Worm (Caenorhabditis elegans): ENCODE measurements around the gene T23F6.3.

Gene T23F6.3

ce11 chrIV:12741438-12741837 lies 16.9 kb upstream of the T23F6.3 start, which contains the start of gene T23F6.5:
Gene T23F6.5, minus strand, starts transcription at chrIV:12741538.
- no peak for TF ChIP-seq hlh-30 (tag; optimal IDR thresholded peaks at IDR 0.05; ENCODE audit: insufficient read depth)
- no peak for TF ChIP-seq unc-3 (GFP tag; conservative IDR thresholded peaks at IDR 0.05)
- TF ChIP-seq unc-3 (tag; optimal IDR thresholded peaks at IDR 0.05) = no peak
- no peak for TF ChIP-seq unc-86 (tag; optimal IDR thresholded peaks at IDR 0.05)
- TF ChIP-seq dve-1 (tag; optimal IDR thresholded peaks at IDR 0.05) = no peak
- TF ChIP-seq pqm-1 (tag; optimal IDR thresholded peaks at IDR 0.05) = no peak
- TF ChIP-seq pha-2 (tag; optimal IDR thresholded peaks at IDR 0.05) = no peak
- TF ChIP-seq C38D4.7 (GFP tag; optimal IDR thresholded peaks at IDR 0.05) = no peak
- TF ChIP-seq ceh-6 (GFP tag; optimal IDR thresholded peaks at IDR 0.05) = no peak
- TF ChIP-seq ama-1 (optimal IDR thresholded peaks at IDR 0.05) = no peak
- no peak for TF ChIP-seq che-1 (tag; optimal IDR thresholded peaks at IDR 0.05)
- TF ChIP-seq ceh-9 (tag; optimal IDR thresholded peaks at IDR 0.05) = no peak
- TF ChIP-seq lin-11 (tag; optimal IDR thresholded peaks at IDR 0.05) = no peak
- no peak for TF ChIP-seq ceh-34 (tag; optimal IDR thresholded peaks at IDR 0.05)
- TF ChIP-seq K09A11.1 (tag; optimal IDR thresholded peaks at IDR 0.05; ENCODE audit: insufficient read depth) = no peak
- TF ChIP-seq Y22D7AL.16 (tag; optimal IDR thresholded peaks at IDR 0.05) = no peak
- TF ChIP-seq odd-2 (tag; optimal IDR thresholded peaks at IDR 0.05) = no peak
- TF ChIP-seq zip-5 (tag; optimal IDR thresholded peaks at IDR 0.05) = no peak

ce11 chrIV:12728162-12728561 lies 3.6 kb upstream of the T23F6.3 start:
- TF ChIP-seq unc-42 (tag; optimal IDR thresholded peaks at IDR 0.05) = no peak
- TF ChIP-seq elt-2 (tag; optimal IDR thresholded peaks at IDR 0.05) = peak; percentile 65

- TF ChIP-seq rnt-1 (tag; optimal IDR thresholded peaks at IDR 0.05) (no peak), elt-2 (tag; optimal IDR thresholded peaks at IDR 0.05) (no peak), nhr-232 (tag; optimal IDR thresholded peaks at IDR 0.05) (no peak), K02D7.2 (tag; optimal IDR thresholded peaks at IDR 0.05) (no peak), ztf-16 (tag; optimal IDR thresholded peaks at IDR 0.05) (no peak), sox-4 (tag; optimal IDR thresholded peaks at IDR 0.05) (no peak), ceh-14 (tag; optimal IDR thresholded peaks at IDR 0.05) (no peak), unc-55 (GFP tag; optimal IDR thresholded peaks at IDR 0.05) (no peak), ceh-18 (tag; optimal IDR thresholded peaks at IDR 0.05) (no peak), sox-2 (GFP tag; IDR thresholded peaks at IDR 0.05) (no peak), tbx-2 (tag; optimal IDR thresholded peaks at IDR 0.05) (no peak), pros-1 (tag; optimal IDR thresholded peaks at IDR 0.05) (no peak), ceh-34 (tag; optimal IDR thresholded peaks at IDR 0.05) (no peak), lim-6 (tag; optimal IDR thresholded peaks at IDR 0.05) (no peak)
Measured at ce11 chrIV:12725925-12726324, 1.4 kb upstream of the T23F6.3 start.

ce11 chrIV:12725228-12725627 lies 668 bp upstream of the T23F6.3 start:
- no peak for TF ChIP-seq ahr-1 (tag; optimal IDR thresholded peaks at IDR 0.05)
- TF ChIP-seq ref-2 (tag; optimal IDR thresholded peaks at IDR 0.05) = no peak
- no peak for TF ChIP-seq ztf-16 (tag; optimal IDR thresholded peaks at IDR 0.05)
- no peak for TF ChIP-seq hlh-15 (tag; optimal IDR thresholded peaks at IDR 0.05)
- TF ChIP-seq pha-2 (tag; optimal IDR thresholded peaks at IDR 0.05) = no peak

- TF ChIP-seq ztf-16 (tag; optimal IDR thresholded peaks at IDR 0.05) (no peak), dve-1 (tag; optimal IDR thresholded peaks at IDR 0.05) (no peak), gmeb-2 (tag; optimal IDR thresholded peaks at IDR 0.05) (no peak)
Measured at ce11 chrIV:12721106-12721505, 3.5 kb downstream of the T23F6.3 start, which contains the start of gene T23F6.2. Gene T23F6.2, plus strand, starts transcription at chrIV:12721356.
